Worm (Caenorhabditis elegans): ENCODE results near the gene K12D9.1.

- no peak for TF ChIP-seq tra-4 (tag; optimal IDR thresholded peaks at IDR 0.05)
- TF ChIP-seq ets-7 (tag; optimal IDR thresholded peaks at IDR 0.05): no peak
- TF ChIP-seq flt-1 (GFP tag; IDR thresholded peaks at IDR 0.05): no peak
- TF ChIP-seq ama-1 (optimal IDR thresholded peaks at IDR 0.05): no peak
- no peak for TF ChIP-seq pes-1 (GFP tag; IDR thresholded peaks at IDR 0.05)
- TF ChIP-seq scrt-1 (GFP tag; IDR thresholded peaks at IDR 0.05): no peak
These were observed 18.1 kb downstream of the K12D9.1 start, which contains the start of gene irld-38 for ce11 chrV:3032343-3032742.
